Fruit fly (Drosophila melanogaster): ENCODE data around the gene Ype.

Ype gene

DNA sequence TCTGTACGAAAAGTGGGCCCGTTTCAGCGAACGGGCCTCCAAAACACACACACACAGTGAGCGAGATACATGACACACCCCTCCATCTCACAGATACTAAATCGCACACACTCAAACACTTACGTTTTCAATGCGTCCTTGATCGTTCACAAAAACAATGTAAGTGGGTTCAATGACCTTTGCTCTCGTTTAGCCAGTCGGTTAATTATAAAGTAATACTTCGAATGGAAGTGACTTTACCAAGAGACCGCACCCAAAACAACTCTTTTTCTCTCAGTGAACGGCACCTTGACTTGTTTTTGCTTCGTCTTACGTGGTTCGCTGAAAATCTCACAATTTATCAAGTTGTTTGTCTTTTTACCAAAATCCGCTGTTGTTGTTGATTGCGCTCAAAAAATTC lies 7.1 kb upstream of the Ype start (continued):
- peak; percentile 82 for TF ChIP-seq Med (GFP tag)
- no peak for TF ChIP-seq scrt (GFP tag; optimal IDR thresholded peaks at IDR 0.05)
- TF ChIP-seq bsh (GFP tag; optimal IDR thresholded peaks at IDR 0.05): no peak
- no peak for TF ChIP-seq CG15011 (GFP tag; optimal IDR thresholded peaks at IDR 0.05)
- TF ChIP-seq CG8359 (GFP tag; optimal IDR thresholded peaks at IDR 0.05; ENCODE audit: borderline replicate concordance): no peak
- TF ChIP-seq jumu (GFP tag; optimal IDR thresholded peaks at IDR 0.05): no peak
- TF ChIP-seq inv (GFP tag; IDR thresholded peaks at IDR 0.05; ENCODE audit: partially characterized antibody): no peak
- no peak for TF ChIP-seq CG7839 (tag; optimal IDR thresholded peaks at IDR 0.05)
- no peak for TF ChIP-seq CG9609 (GFP tag; optimal IDR thresholded peaks at IDR 0.05)

DNA sequence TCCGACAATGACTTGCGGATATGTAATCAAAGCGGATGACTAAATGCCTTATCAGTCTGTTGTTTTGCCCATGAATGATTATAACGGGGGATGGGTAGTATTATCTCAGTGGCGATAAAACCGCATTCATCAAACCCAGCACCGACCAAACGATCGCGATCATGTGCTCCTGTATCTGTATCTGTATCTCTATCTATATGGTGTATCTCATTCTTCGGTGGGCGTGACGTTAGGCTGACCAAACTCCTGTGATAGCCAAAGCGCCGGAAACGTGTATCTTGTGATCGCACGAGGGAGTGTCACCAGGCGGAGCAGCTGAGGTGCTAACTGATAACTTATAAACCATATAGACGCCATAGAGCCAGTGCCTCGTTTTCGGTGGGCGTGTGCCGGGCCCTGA lies 5.5 kb upstream of the Ype start:
- TF ChIP-seq mirr (GFP tag; optimal IDR thresholded peaks at IDR 0.05) (peak; percentile 81), grn (GFP tag; optimal IDR thresholded peaks at IDR 0.05) (peak; percentile 68), Myb (GFP tag; optimal IDR thresholded peaks at IDR 0.05) (no peak), row (GFP tag; IDR thresholded peaks at IDR 0.05) (no peak), lab (GFP tag; optimal IDR thresholded peaks at IDR 0.05) (peak; percentile 43), fru (optimal IDR thresholded peaks at IDR 0.05) (no peak), Awh (GFP tag; IDR thresholded peaks at IDR 0.05) (no peak), Med (GFP tag) (peak; percentile 67), exex (tag; optimal IDR thresholded peaks at IDR 0.05) (peak; percentile 72), sug (tag; optimal IDR thresholded peaks at IDR 0.05) (peak; percentile 69), CG33557 (GFP tag; optimal IDR thresholded peaks at IDR 0.05) (no peak), cwo (GFP tag; optimal IDR thresholded peaks at IDR 0.05) (peak; percentile 86), Hey (tag; optimal IDR thresholded peaks at IDR 0.05) (peak; percentile 50), CG10543 (GFP tag; optimal IDR thresholded peaks at IDR 0.05) (peak; percentile 18), Elba2 (GFP tag; optimal IDR thresholded peaks at IDR 0.05) (no peak), tio (GFP tag; optimal IDR thresholded peaks at IDR 0.05) (no peak), abd-A (tag; optimal IDR thresholded peaks at IDR 0.05) (no peak), CG34376 (GFP tag; optimal IDR thresholded peaks at IDR 0.05) (peak; percentile 73), CG13123 (GFP tag; optimal IDR thresholded peaks at IDR 0.05) (no peak)

DNA sequence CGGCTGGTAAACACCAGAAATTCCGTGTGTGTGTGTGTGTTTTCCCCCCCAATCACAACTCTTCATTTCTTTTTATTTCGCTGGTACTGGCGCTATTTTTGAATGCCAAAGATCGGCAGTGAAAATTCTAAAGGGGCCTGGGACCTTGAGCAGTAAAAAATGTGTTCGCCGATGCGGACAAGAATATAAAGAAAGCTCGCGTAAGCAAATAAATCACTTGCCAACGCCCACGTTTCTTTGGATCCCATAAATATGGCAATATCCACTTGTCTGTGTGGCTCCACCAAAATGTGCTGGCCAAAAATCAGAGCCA lies 4.8 kb upstream of the Ype start:
- TF ChIP-seq YL-1 (GFP tag; optimal IDR thresholded peaks at IDR 0.05) (no peak), cad (GFP tag; optimal IDR thresholded peaks at IDR 0.05) (no peak), CG10543 (GFP tag; optimal IDR thresholded peaks at IDR 0.05) (peak; percentile 17), abd-A (tag; optimal IDR thresholded peaks at IDR 0.05) (peak; percentile 15), CG17612 (GFP tag; IDR thresholded peaks at IDR 0.05) (no peak), sd (tag; optimal IDR thresholded peaks at IDR 0.05) (peak; percentile 70), seq (GFP tag; IDR thresholded peaks at IDR 0.05) (no peak), CG5953 (GFP tag; IDR thresholded peaks at IDR 0.05) (no peak), sr (GFP tag; IDR thresholded peaks at IDR 0.05) (peak; percentile 58; the same call in 2 of the 3 replicates), CG6813 (GFP tag; optimal IDR thresholded peaks at IDR 0.05) (no peak), z (GFP tag; IDR thresholded peaks at IDR 0.05) (0 out of 3 replicates have a peak, but pooled peaks have one; percentile 11), Rx (GFP tag; IDR thresholded peaks at IDR 0.05) (no peak), inv (GFP tag; IDR thresholded peaks at IDR 0.05; ENCODE audit: partially characterized antibody) (no peak), Med (GFP tag) (peak; percentile 53)
